Worm (Caenorhabditis elegans): Measurements from ENCODE around the gene ZK899.6.

The ZK899.6 gene

DNA sequence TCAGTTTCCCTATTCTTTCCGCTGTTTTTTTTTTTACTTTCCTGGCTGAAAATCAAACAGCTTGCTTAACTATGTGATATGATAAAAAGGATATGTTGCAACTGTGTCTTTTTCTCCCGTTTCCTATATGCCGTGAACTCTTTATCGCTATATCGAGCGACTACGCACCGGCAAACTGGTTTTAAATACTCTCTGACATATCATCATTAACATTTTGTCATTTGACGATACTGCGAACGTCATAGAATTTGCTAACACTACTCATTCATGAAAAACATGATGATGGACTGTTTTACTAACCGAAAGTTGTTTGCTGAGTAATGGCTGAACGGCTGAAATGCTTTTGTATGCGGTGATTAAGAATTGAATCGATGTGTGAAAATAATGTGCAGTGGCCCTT, 28.3 kb downstream of the ZK899.6 start:
- TF ChIP-seq nhr-11 (tag; optimal IDR thresholded peaks at IDR 0.05) = no peak
- no peak for TF ChIP-seq mbf-1 (tag; optimal IDR thresholded peaks at IDR 0.05)
- TF ChIP-seq blmp-1 (tag; optimal IDR thresholded peaks at IDR 0.05; ENCODE audit: insufficient read depth) = no peak
- TF ChIP-seq sma-9 (GFP tag; optimal IDR thresholded peaks at IDR 0.05) = peak; percentile 51
- no peak for TF ChIP-seq sma-9 (tag; optimal IDR thresholded peaks at IDR 0.05)
- peak; percentile 52 for TF ChIP-seq sma-3 (GFP tag; optimal IDR thresholded peaks at IDR 0.05)

DNA sequence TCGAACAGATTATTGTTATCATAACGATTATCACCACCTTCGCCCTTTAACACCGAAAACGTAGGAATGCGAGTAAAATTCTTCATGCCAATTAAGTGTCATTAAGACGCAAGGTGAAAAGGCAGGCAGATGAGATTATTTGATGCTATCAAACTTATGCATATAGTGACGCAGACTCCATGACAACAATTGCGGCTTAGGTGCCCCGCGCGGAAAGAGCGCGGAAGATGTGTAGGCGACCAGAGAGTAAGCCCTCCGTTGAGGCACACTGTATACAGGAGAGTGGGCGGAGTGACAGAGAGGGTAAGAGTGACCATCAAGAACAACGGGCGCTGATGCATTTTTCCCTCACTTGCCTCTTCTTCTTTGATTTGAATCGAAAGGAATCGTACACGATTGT, 31.5 kb downstream of the ZK899.6 start:
- no peak for TF ChIP-seq ZK546.5 (tag; optimal IDR thresholded peaks at IDR 0.05)
- TF ChIP-seq lin-39 (tag; optimal IDR thresholded peaks at IDR 0.05) = no peak
- TF ChIP-seq nhr-11 (tag; optimal IDR thresholded peaks at IDR 0.05) = no peak
- TF ChIP-seq ztf-4 (tag; optimal IDR thresholded peaks at IDR 0.05) = no peak
- no peak for TF ChIP-seq mdl-1 (tag; optimal IDR thresholded peaks at IDR 0.05)
- TF ChIP-seq Y55F3AM.14 (GFP tag; optimal IDR thresholded peaks at IDR 0.05) = no peak
- no peak for TF ChIP-seq gmeb-1 (tag; optimal IDR thresholded peaks at IDR 0.05)
- TF ChIP-seq lin-11 (tag; optimal IDR thresholded peaks at IDR 0.05) = no peak
- no peak for TF ChIP-seq mab-5 (tag; optimal IDR thresholded peaks at IDR 0.05)
- TF ChIP-seq F13H6.1 (tag; optimal IDR thresholded peaks at IDR 0.05) = no peak

DNA sequence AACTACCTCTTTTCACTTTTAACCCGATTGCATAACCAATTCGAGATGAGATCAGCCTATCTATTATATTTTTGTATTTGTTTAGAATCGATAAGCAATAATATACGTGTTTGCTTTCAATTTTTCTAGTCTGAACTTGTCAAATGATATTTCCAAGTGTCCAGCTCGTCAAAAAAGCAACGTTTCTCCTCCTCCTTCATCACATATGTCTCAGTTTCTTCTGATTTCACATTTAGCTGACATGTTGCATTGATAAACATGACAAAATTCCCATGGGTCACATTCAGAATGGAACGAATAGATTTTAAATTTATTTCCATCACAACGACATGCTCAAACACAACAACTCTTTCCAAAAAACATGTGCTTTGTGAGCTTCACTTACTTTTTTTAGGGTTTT, 36.2 kb downstream of the ZK899.6 start:
- TF ChIP-seq skn-1 (tag; optimal IDR thresholded peaks at IDR 0.05) (no peak), unc-39 (tag; optimal IDR thresholded peaks at IDR 0.05) (no peak), ztf-11 (tag; optimal IDR thresholded peaks at IDR 0.05) (no peak), fos-1 (tag; optimal IDR thresholded peaks at IDR 0.05) (no peak), nhr-6 (tag; optimal IDR thresholded peaks at IDR 0.05) (no peak), lsy-2 (tag; optimal IDR thresholded peaks at IDR 0.05) (no peak), nhr-21 (tag; optimal IDR thresholded peaks at IDR 0.05) (no peak), mbf-1 (tag; optimal IDR thresholded peaks at IDR 0.05) (no peak), C34F6.9 (tag; optimal IDR thresholded peaks at IDR 0.05) (no peak), ztf-1 (GFP tag; conservative IDR thresholded peaks at IDR 0.05) (no peak), nhr-10 (tag; optimal IDR thresholded peaks at IDR 0.05) (no peak), nhr-77 (tag; optimal IDR thresholded peaks at IDR 0.05) (no peak)

DNA sequence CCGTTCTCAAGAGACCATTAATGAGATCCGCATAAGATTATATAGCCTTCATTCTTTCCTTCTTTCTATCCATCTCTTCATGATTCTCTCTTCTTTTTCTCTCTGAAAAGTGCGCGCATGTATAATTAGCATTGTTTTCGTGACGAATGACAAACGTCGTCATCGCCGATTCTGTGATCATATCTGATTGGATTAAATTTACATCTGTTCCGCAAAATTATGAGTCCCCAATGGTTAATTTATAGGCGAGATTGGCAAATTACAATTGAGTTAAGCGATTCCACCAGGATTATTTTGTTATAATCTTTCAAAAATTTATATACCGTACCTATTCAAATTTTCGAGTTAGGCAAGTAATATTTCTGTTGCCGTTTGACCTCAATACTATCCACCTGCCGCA, 41.1 kb downstream of the ZK899.6 start:
- TF ChIP-seq mdl-1 (tag; optimal IDR thresholded peaks at IDR 0.05) = no peak
- TF ChIP-seq unc-55 (GFP tag; optimal IDR thresholded peaks at IDR 0.05) = peak; percentile 5
- no peak for TF ChIP-seq nhr-12 (tag; optimal IDR thresholded peaks at IDR 0.05)
- TF ChIP-seq ceh-16 (tag; optimal IDR thresholded peaks at IDR 0.05) = peak; percentile 17
- TF ChIP-seq nhr-77 (tag; optimal IDR thresholded peaks at IDR 0.05) = no peak
- TF ChIP-seq sma-3 (GFP tag; optimal IDR thresholded peaks at IDR 0.05) = no peak
- TF ChIP-seq Y55F3AM.14 (GFP tag; optimal IDR thresholded peaks at IDR 0.05) = no peak
- TF ChIP-seq lin-39 (tag; optimal IDR thresholded peaks at IDR 0.05) = no peak
- TF ChIP-seq sem-4 (tag; optimal IDR thresholded peaks at IDR 0.05) = no peak
- TF ChIP-seq nhr-10 (tag; optimal IDR thresholded peaks at IDR 0.05) = no peak
- TF ChIP-seq F13H6.1 (tag; optimal IDR thresholded peaks at IDR 0.05) = no peak
- TF ChIP-seq ztf-11 (tag; optimal IDR thresholded peaks at IDR 0.05) = no peak
- peak; percentile 28 for TF ChIP-seq mab-5 (tag; optimal IDR thresholded peaks at IDR 0.05)
- TF ChIP-seq lin-11 (tag; optimal IDR thresholded peaks at IDR 0.05) = no peak
- TF ChIP-seq nhr-23 (tag; optimal IDR thresholded peaks at IDR 0.05) = no peak

DNA sequence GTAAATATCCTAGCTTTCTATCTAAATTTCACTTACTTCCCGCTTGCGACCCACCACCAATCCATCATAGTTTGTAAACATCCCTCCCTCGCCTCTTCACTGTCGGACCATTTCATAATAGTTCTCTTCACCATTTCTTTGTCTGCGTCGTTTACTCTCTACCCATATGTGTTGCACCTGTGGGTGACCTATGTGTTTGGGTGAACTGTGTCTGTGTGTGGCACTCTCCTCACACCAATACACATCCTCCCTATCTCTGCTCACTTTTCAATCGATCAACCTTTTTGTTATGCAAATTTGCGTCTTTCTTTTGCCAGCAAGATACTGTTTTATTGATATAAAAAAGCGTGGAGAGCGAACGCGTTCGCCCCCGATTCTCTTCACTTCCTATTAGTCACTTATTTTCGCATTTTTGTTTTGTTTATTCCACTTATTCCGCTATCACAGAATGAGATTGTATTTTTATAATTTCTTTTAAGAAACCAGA, 41.8 kb downstream of the ZK899.6 start:
- TF ChIP-seq skn-1 (tag; optimal IDR thresholded peaks at IDR 0.05) (no peak), ztf-1 (GFP tag; conservative IDR thresholded peaks at IDR 0.05) (no peak)

DNA sequence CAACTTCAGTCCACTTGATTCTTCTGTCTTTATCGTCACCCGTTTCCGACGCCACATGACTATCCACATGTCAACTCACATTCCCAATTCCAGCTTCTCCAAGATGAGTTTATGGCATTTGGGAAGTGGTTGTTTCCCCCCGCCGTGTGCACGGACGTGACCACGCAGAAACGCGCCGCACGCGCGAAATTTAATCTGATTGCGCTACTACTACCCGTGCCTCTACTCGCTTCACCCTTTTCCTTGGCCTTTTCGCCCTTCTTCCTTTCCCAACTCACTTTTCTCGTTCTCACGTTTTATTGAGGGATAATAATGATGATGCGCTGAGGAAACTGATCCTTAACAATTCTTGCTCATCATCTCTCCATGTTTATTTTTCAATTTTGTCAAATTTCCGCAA, 43.2 kb downstream of the ZK899.6 start:
- no peak for TF ChIP-seq nhr-23 (tag; optimal IDR thresholded peaks at IDR 0.05)
- no peak for TF ChIP-seq gmeb-1 (tag; optimal IDR thresholded peaks at IDR 0.05)
- no peak for TF ChIP-seq snpc-4 (tag; optimal IDR thresholded peaks at IDR 0.05)
- no peak for TF ChIP-seq nhr-77 (tag; optimal IDR thresholded peaks at IDR 0.05)
- no peak for TF ChIP-seq ztf-11 (tag; optimal IDR thresholded peaks at IDR 0.05)
- no peak for TF ChIP-seq nhr-21 (tag; optimal IDR thresholded peaks at IDR 0.05)
- TF ChIP-seq blmp-1 (tag; optimal IDR thresholded peaks at IDR 0.05; ENCODE audit: insufficient read depth) = no peak
- no peak for TF ChIP-seq dmd-4 (tag; optimal IDR thresholded peaks at IDR 0.05)
- no peak for TF ChIP-seq ama-1 (optimal IDR thresholded peaks at IDR 0.05)
- TF ChIP-seq unc-39 (tag; optimal IDR thresholded peaks at IDR 0.05) = no peak
- no peak for TF ChIP-seq elt-1 (tag; optimal IDR thresholded peaks at IDR 0.05)
- TF ChIP-seq ceh-82 (tag; optimal IDR thresholded peaks at IDR 0.05) = no peak
- TF ChIP-seq lin-11 (tag; optimal IDR thresholded peaks at IDR 0.05) = no peak

All from whole organism, L2 larva.